Worm (Caenorhabditis elegans): ENCODE results near the gene cdk-1.

The cdk-1 gene

ce11 chrIII:9765465-9765900 is 18.2 kb downstream of the cdk-1 start (continued):
- TF ChIP-seq nhr-237 (tag; optimal IDR thresholded peaks at IDR 0.05) (peak; percentile 89), unc-30 (tag; optimal IDR thresholded peaks at IDR 0.05) (no peak), nhr-84 (tag; optimal IDR thresholded peaks at IDR 0.05) (no peak), pqm-1 (tag; optimal IDR thresholded peaks at IDR 0.05) (no peak), alr-1 (tag; optimal IDR thresholded peaks at IDR 0.05; ENCODE audit: borderline replicate concordance) (no peak), nhr-47 (tag; optimal IDR thresholded peaks at IDR 0.05) (peak; percentile 99), mep-1 (tag; optimal IDR thresholded peaks at IDR 0.05) (peak; percentile 98), tlp-1 (tag; optimal IDR thresholded peaks at IDR 0.05) (no peak)

ce11 chrIII:9766175-9766574 is 18.9 kb downstream of the cdk-1 start, which contains the start of gene cbp-1:
Gene cbp-1 (plus strand): TSS chrIII:9766509.
- TF ChIP-seq nhr-28 (tag; optimal IDR thresholded peaks at IDR 0.05), result no peak
- no peak for TF ChIP-seq sptf-1 (tag; optimal IDR thresholded peaks at IDR 0.05)
- no peak for TF ChIP-seq alr-1 (tag; optimal IDR thresholded peaks at IDR 0.05; ENCODE audit: borderline replicate concordance)
- TF ChIP-seq ceh-8 (GFP tag; optimal IDR thresholded peaks at IDR 0.05), result no peak
- no peak for TF ChIP-seq nhr-84 (tag; optimal IDR thresholded peaks at IDR 0.05)
- TF ChIP-seq ceh-90 (tag; optimal IDR thresholded peaks at IDR 0.05), result no peak
- no peak for TF ChIP-seq nhr-77 (tag; optimal IDR thresholded peaks at IDR 0.05)
- no peak for TF ChIP-seq hlh-4 (tag; optimal IDR thresholded peaks at IDR 0.05)
- TF ChIP-seq nhr-85 (tag), result peak; percentile 14
- no peak for TF ChIP-seq unc-86 (tag; optimal IDR thresholded peaks at IDR 0.05)
- TF ChIP-seq lin-35 (GFP tag; optimal IDR thresholded peaks at IDR 0.05), result peak; percentile 14 to 26
- peak; percentile 64 for TF ChIP-seq swsn-7 (tag; optimal IDR thresholded peaks at IDR 0.05)
- no peak for TF ChIP-seq isw-1 (GFP tag; IDR thresholded peaks at IDR 0.05)
- no peak for TF ChIP-seq mab-9 (GFP tag; IDR thresholded peaks at IDR 0.05)
- no peak for TF ChIP-seq grh-1 (GFP tag; IDR thresholded peaks at IDR 0.05)
- no peak for TF ChIP-seq zag-1 (tag; optimal IDR thresholded peaks at IDR 0.05)
- TF ChIP-seq unc-62 (GFP tag; optimal IDR thresholded peaks at IDR 0.05), result no peak
- no peak for TF ChIP-seq sox-4 (tag; optimal IDR thresholded peaks at IDR 0.05)
- peak; percentile 25 for TF ChIP-seq xbp-1 (tag; optimal IDR thresholded peaks at IDR 0.05)
- peak; percentile 89 for TF ChIP-seq lin-14 (GFP tag; optimal IDR thresholded peaks at IDR 0.05)
- TF ChIP-seq aha-1 (tag; optimal IDR thresholded peaks at IDR 0.05), result no peak
- no peak for TF ChIP-seq pag-3 (tag; optimal IDR thresholded peaks at IDR 0.05; ENCODE audit: borderline replicate concordance, insufficient read depth)
- TF ChIP-seq sup-37 (GFP tag; optimal IDR thresholded peaks at IDR 0.05), result no peak
- peak; percentile 3 to 54 (median 4) for TF ChIP-seq ceh-82 (tag; optimal IDR thresholded peaks at IDR 0.05)
- TF ChIP-seq lir-3 (tag; optimal IDR thresholded peaks at IDR 0.05; ENCODE audit: poor library complexity), result no peak
- TF ChIP-seq nhr-20 (tag; optimal IDR thresholded peaks at IDR 0.05), result peak; percentile 36
- TF ChIP-seq ces-1 (GFP tag; optimal IDR thresholded peaks at IDR 0.05), result no peak
- peak; percentile 8 for TF ChIP-seq fos-1 (tag; optimal IDR thresholded peaks at IDR 0.05)
- TF ChIP-seq elt-3 (tag; optimal IDR thresholded peaks at IDR 0.05), result peak in 1 of 6 experiments; percentile 15
- no peak for TF ChIP-seq ceh-63 (GFP tag; optimal IDR thresholded peaks at IDR 0.05)
- TF ChIP-seq mef-2 (tag; optimal IDR thresholded peaks at IDR 0.05), result no peak
- TF ChIP-seq lin-39 (tag; optimal IDR thresholded peaks at IDR 0.05), result peak; percentile 13
- no peak for TF ChIP-seq skn-1 (tag; optimal IDR thresholded peaks at IDR 0.05)
- peak; percentile 80 for TF ChIP-seq rnt-1 (tag; optimal IDR thresholded peaks at IDR 0.05)
- peak; percentile 32 for TF ChIP-seq tbx-2 (tag; optimal IDR thresholded peaks at IDR 0.05)
- no peak for TF ChIP-seq zip-4 (GFP tag; optimal IDR thresholded peaks at IDR 0.05)
- peak; percentile 33 for TF ChIP-seq snpc-4 (tag; optimal IDR thresholded peaks at IDR 0.05)
- peak; percentile 72 for TF ChIP-seq ama-1 (optimal IDR thresholded peaks at IDR 0.05)
- no peak for TF ChIP-seq Y116A8C.19 (tag; optimal IDR thresholded peaks at IDR 0.05; ENCODE audit: borderline replicate concordance)
- TF ChIP-seq nhr-19 (GFP tag; conservative IDR thresholded peaks at IDR 0.05), result peak; percentile 49
- TF ChIP-seq fkh-8 (tag; optimal IDR thresholded peaks at IDR 0.05), result no peak
- TF ChIP-seq C04F5.9 (tag; optimal IDR thresholded peaks at IDR 0.05), result no peak
- no peak for TF ChIP-seq hlh-17 (GFP tag; optimal IDR thresholded peaks at IDR 0.05; ENCODE audit: borderline replicate concordance)
- TF ChIP-seq jun-1 (tag; optimal IDR thresholded peaks at IDR 0.05), result peak; percentile 12
- no peak for TF ChIP-seq mep-1 (tag; optimal IDR thresholded peaks at IDR 0.05)
- TF ChIP-seq fkh-4 (tag; optimal IDR thresholded peaks at IDR 0.05; ENCODE audit: borderline replicate concordance), result no peak
- peak; percentile 48 for TF ChIP-seq aly-2 (tag; optimal IDR thresholded peaks at IDR 0.05)
